Fruit fly (Drosophila melanogaster) whole organism, embryonic: ENCODE measurements around the gene cold.
A peak's percentile ranks its signal among the peaks of the same experiment; 100 is the strongest.

Source experiments
- Bteb2 ChIP-seq: fragments of 200-800 bp; sonication (Bioruptor generic); optimal IDR thresholded peaks from 2 replicates; lab custom pipeline; 2016; ENCODE audit warnings: missing biosample characterization, missing genetic modification characterization
- CG10979 ChIP-seq: fragments of 200-800 bp; sonication (Bioruptor generic); optimal IDR thresholded peaks from 2 replicates; lab custom pipeline; 2018; ENCODE audit warnings: missing biosample characterization, mild to moderate bottlenecking, missing genetic modification characterization, moderate library complexity
- CG13123 ChIP-seq: fragments of 200-800 bp; sonication (Bioruptor generic); optimal IDR thresholded peaks from 2 replicates; lab custom pipeline; 2016; ENCODE audit warnings: missing biosample characterization, missing genetic modification characterization
- CG15601 ChIP-seq: fragments of 200-800 bp; sonication (Bioruptor generic); optimal IDR thresholded peaks from 3 replicates; lab custom pipeline; 2019; ENCODE audit warnings: missing biosample characterization, mild to moderate bottlenecking, missing genetic modification characterization, moderate library complexity
- CG2889 ChIP-seq: fragments of 200-800 bp; sonication (Bioruptor generic); IDR thresholded peaks from 3 replicates; pipeline ENCODE4 v1.3.6; 2022; ENCODE audit warnings: missing biosample characterization, missing genetic modification characterization
- CG31224 ChIP-seq: fragments of 200-800 bp; sonication (Bioruptor generic); IDR thresholded peaks from 2 replicates; pipeline ENCODE4 v1.3.6; 2022; ENCODE audit warnings: missing biosample characterization, missing genetic modification characterization
- CG31365 ChIP-seq: fragments of 200-800 bp; sonication (Bioruptor generic); optimal IDR thresholded peaks from 2 replicates; lab custom pipeline; 2018; ENCODE audit warnings: missing biosample characterization, mild to moderate bottlenecking, missing genetic modification characterization
- CG31388 ChIP-seq: fragments of 200-800 bp; sonication (Bioruptor generic); optimal IDR thresholded peaks from 2 replicates; lab custom pipeline; 2016; ENCODE audit warnings: missing biosample characterization, missing genetic modification characterization
- CG6254 ChIP-seq: fragments of 200-800 bp; sonication (Bioruptor generic); optimal IDR thresholded peaks from 3 replicates; lab custom pipeline; 2017; ENCODE audit warnings: mild to moderate bottlenecking, missing biosample characterization, missing genetic modification reagents, missing genetic modification characterization
- CG6765 ChIP-seq: fragments of 200-800 bp; sonication (Bioruptor generic); optimal IDR thresholded peaks from 3 replicates; lab custom pipeline; 2017; ENCODE audit warnings: missing biosample characterization, mild to moderate bottlenecking, missing genetic modification characterization
- CG7928 ChIP-seq: fragments of 200-800 bp; sonication (Bioruptor generic); optimal IDR thresholded peaks from 2 replicates; lab custom pipeline; 2017; ENCODE audit warnings: missing biosample characterization, mild to moderate bottlenecking, missing genetic modification characterization
- CG7963 ChIP-seq: fragments of 200-800 bp; sonication (Bioruptor generic); IDR thresholded peaks from 3 replicates; pipeline ENCODE4 v1.3.6; 2022; ENCODE audit warnings: missing biosample characterization, missing genetic modification characterization; ENCODE audit not compliant: partially characterized antibody
- CG8359 ChIP-seq: fragments of 200-800 bp; sonication (Bioruptor generic); optimal IDR thresholded peaks from 2 replicates; lab custom pipeline; 2017; ENCODE audit warnings: missing biosample characterization, mild to moderate bottlenecking, missing genetic modification characterization, borderline replicate concordance
- CG9437 ChIP-seq: fragments of 200-800 bp; sonication (Bioruptor generic); optimal IDR thresholded peaks from 2 replicates; lab custom pipeline; 2018; ENCODE audit warnings: missing biosample characterization, mild to moderate bottlenecking, missing genetic modification characterization
- CG9609 ChIP-seq: fragments of 200-800 bp; sonication (Bioruptor generic); optimal IDR thresholded peaks from 3 replicates; lab custom pipeline; 2016; ENCODE audit warnings: missing biosample characterization, missing genetic modification characterization
- Camta ChIP-seq: fragments of 200-800 bp; sonication (Bioruptor generic); optimal IDR thresholded peaks from 2 replicates; lab custom pipeline; 2016; ENCODE audit warnings: missing biosample characterization, missing genetic modification characterization
- Drgx ChIP-seq: fragments of 200-800 bp; sonication (Bioruptor generic); IDR thresholded peaks from 2 replicates; pipeline ENCODE4 v1.3.6; 2022; ENCODE audit warnings: missing biosample characterization, missing genetic modification characterization
- Fer2 ChIP-seq: fragments of 200-800 bp; sonication (Bioruptor generic); optimal IDR thresholded peaks from 2 replicates; lab custom pipeline; 2018; ENCODE audit warnings: missing biosample characterization, mild to moderate bottlenecking, missing genetic modification characterization, moderate library complexity
- HHEX ChIP-seq: fragments of 200-800 bp; sonication (Bioruptor generic); optimal IDR thresholded peaks from 3 replicates; lab custom pipeline; 2017; ENCODE audit warnings: missing biosample characterization, mild to moderate bottlenecking, missing genetic modification characterization, missing genetic modification reagents
- HLH54F ChIP-seq: fragments of 200-800 bp; sonication (Bioruptor generic); optimal IDR thresholded peaks from 3 replicates; lab custom pipeline; 2016; ENCODE audit warnings: missing biosample characterization, missing genetic modification characterization
- HLHmδ ChIP-seq: fragments of 200-800 bp; sonication (Bioruptor generic); optimal IDR thresholded peaks from 2 replicates; lab custom pipeline; 2018; ENCODE audit warnings: missing biosample characterization, mild to moderate bottlenecking, missing genetic modification characterization, moderate library complexity
- Lpt ChIP-seq: fragments of >200 bp; optimal IDR thresholded peaks from 2 replicates; lab custom pipeline; 2018; ENCODE audit warnings: missing biosample characterization, missing genetic modification characterization
- Mad ChIP-seq: fragments of 200-800 bp; sonication (Bioruptor generic); optimal IDR thresholded peaks from 2 replicates; lab custom pipeline; 2016; ENCODE audit warnings: missing biosample characterization, missing genetic modification characterization
- Nf-YB ChIP-seq: fragments of 200-800 bp; sonication (Bioruptor generic); optimal IDR thresholded peaks from 3 replicates; lab custom pipeline; 2019; ENCODE audit warnings: missing biosample characterization, mild to moderate bottlenecking, missing genetic modification characterization, moderate library complexity
- Ravus ChIP-seq: fragments of 200-800 bp; sonication (Bioruptor generic); IDR thresholded peaks from 2 replicates; pipeline ENCODE4 v1.3.6; 2022; ENCODE audit warnings: missing biosample characterization, missing genetic modification characterization
- Six4 ChIP-seq: fragments of 200-800 bp; sonication (Bioruptor generic); optimal IDR thresholded peaks from 2 replicates; lab custom pipeline; 2016; ENCODE audit warnings: missing biosample characterization, missing genetic modification characterization
- Sox102F ChIP-seq: fragments of 200-800 bp; sonication (Bioruptor generic); optimal IDR thresholded peaks from 2 replicates; lab custom pipeline; 2018; ENCODE audit warnings: missing biosample characterization, mild to moderate bottlenecking, missing genetic modification characterization, moderate library complexity
- TFAM ChIP-seq: fragments of 200-800 bp; sonication (Bioruptor generic); optimal IDR thresholded peaks from 2 replicates; lab custom pipeline; 2017; ENCODE audit warnings: missing biosample characterization, missing genetic modification characterization, inconsistent platforms
- Xbp1 ChIP-seq: fragments of 200-800 bp; sonication (Bioruptor generic); optimal IDR thresholded peaks from 3 replicates; lab custom pipeline; 2016; ENCODE audit warnings: missing biosample characterization, mild to moderate bottlenecking, missing genetic modification characterization
- aop ChIP-seq: fragments of 200-800 bp; sonication (Bioruptor generic); IDR thresholded peaks from 2 replicates; pipeline ENCODE4 v1.3.6; 2022; ENCODE audit warnings: missing biosample characterization, missing genetic modification characterization
- dati ChIP-seq: fragments of 200-800 bp; sonication (Bioruptor generic); IDR thresholded peaks from 2 replicates; pipeline ENCODE4 v1.3.6; 2022; ENCODE audit warnings: missing biosample characterization, missing genetic modification characterization
- dpn ChIP-seq, 2 experiments: fragments of 200-800 bp; sonication (Bioruptor generic); optimal IDR thresholded peaks; 3 replicates each; lab custom pipeline; 2016; ENCODE audit warnings: missing biosample characterization in 2 of 2, missing genetic modification characterization in 2 of 2
- fru ChIP-seq: fragments of >200 bp; optimal IDR thresholded peaks from 2 replicates; lab custom pipeline; 2017
- ftz-f1 ChIP-seq: fragments of 200-800 bp; sonication (Bioruptor generic); optimal IDR thresholded peaks from 2 replicates; lab custom pipeline; 2016; ENCODE audit warnings: missing biosample characterization, missing genetic modification characterization
- gcm ChIP-seq: fragments of 200-800 bp; sonication (Bioruptor generic); optimal IDR thresholded peaks from 2 replicates; lab custom pipeline; 2019; ENCODE audit warnings: missing biosample characterization, mild to moderate bottlenecking, missing genetic modification characterization, moderate library complexity
- gsb-n ChIP-seq: fragments of 200-800 bp; sonication (Bioruptor generic); optimal IDR thresholded peaks from 3 replicates; lab custom pipeline; 2018; ENCODE audit warnings: missing biosample characterization, mild to moderate bottlenecking, missing genetic modification characterization
- insv ChIP-seq, 2 experiments: fragments of 200-800 bp; sonication (Bioruptor generic); optimal IDR thresholded peaks; 3 replicates each; lab custom pipeline; 2016 to 2018; ENCODE audit warnings: missing biosample characterization in 2 of 2, missing genetic modification characterization in 2 of 2
- lab ChIP-seq: fragments of 200-800 bp; sonication (Bioruptor generic); optimal IDR thresholded peaks from 3 replicates; lab custom pipeline; 2017; ENCODE audit warnings: missing biosample characterization, missing genetic modification characterization, mild to moderate bottlenecking, moderate library complexity, missing genetic modification reagents
- lola ChIP-seq, 3 experiments: fragments of >200 bp in 2 of 3; fragments of 200-800 bp in 1 of 3; sonication (Bioruptor generic) in 1 of 3; optimal IDR thresholded peaks; 2 replicates each; lab custom pipeline; 2017 to 2019; ENCODE audit warnings: missing biosample characterization in 3 of 3, missing genetic modification characterization in 3 of 3, mild to moderate bottlenecking in 1 of 3, moderate library complexity in 1 of 3
- mld ChIP-seq: fragments of 200-800 bp; sonication (Bioruptor generic); IDR thresholded peaks from 3 replicates; pipeline ENCODE4 v1.3.6; 2022; ENCODE audit warnings: missing biosample characterization, missing genetic modification characterization; ENCODE audit not compliant: partially characterized antibody
- nerfin-2 ChIP-seq: fragments of 200-800 bp; sonication (Bioruptor generic); IDR thresholded peaks from 2 replicates; pipeline ENCODE4 v1.3.6; 2022; ENCODE audit warnings: missing biosample characterization, missing genetic modification characterization; ENCODE audit not compliant: partially characterized antibody
- pho ChIP-seq: fragments of 200-800 bp; sonication (Bioruptor generic); optimal IDR thresholded peaks from 2 replicates; lab custom pipeline; 2016; ENCODE audit warnings: missing biosample characterization, missing genetic modification characterization
- phol ChIP-seq: fragments of 200-800 bp; sonication (Bioruptor generic); optimal IDR thresholded peaks from 3 replicates; lab custom pipeline; 2018; ENCODE audit warnings: missing biosample characterization, mild to moderate bottlenecking, missing genetic modification characterization, moderate library complexity
- psq ChIP-seq: fragments of 200-800 bp; sonication (Bioruptor generic); optimal IDR thresholded peaks from 2 replicates; lab custom pipeline; 2017; ENCODE audit warnings: missing biosample characterization, missing genetic modification characterization
- pzg ChIP-seq: fragments of 200-800 bp; sonication (Bioruptor generic); optimal IDR thresholded peaks from 3 replicates; lab custom pipeline; 2018; ENCODE audit warnings: missing biosample characterization, mild to moderate bottlenecking, missing genetic modification characterization, moderate library complexity
- salm ChIP-seq: fragments of 200-800 bp; sonication (Bioruptor generic); optimal IDR thresholded peaks from 2 replicates; lab custom pipeline; 2018; ENCODE audit warnings: missing biosample characterization, mild to moderate bottlenecking, missing genetic modification characterization
- scrt ChIP-seq: fragments of 200-800 bp; sonication (Bioruptor generic); optimal IDR thresholded peaks from 2 replicates; lab custom pipeline; 2018; ENCODE audit warnings: missing biosample characterization, mild to moderate bottlenecking, missing genetic modification characterization, moderate library complexity
- sd ChIP-seq: fragments of 200-800 bp; sonication (Bioruptor generic); optimal IDR thresholded peaks from 3 replicates; lab custom pipeline; 2018; ENCODE audit warnings: missing biosample characterization, mild to moderate bottlenecking, missing genetic modification characterization, moderate library complexity
- slbo ChIP-seq: fragments of 200-800 bp; sonication (Bioruptor generic); IDR thresholded peaks from 2 replicates; pipeline ENCODE4 v1.3.6; 2022; ENCODE audit warnings: missing biosample characterization, missing genetic modification characterization
- sqz ChIP-seq: fragments of 200-800 bp; sonication (Bioruptor generic); optimal IDR thresholded peaks from 3 replicates; lab custom pipeline; 2018; ENCODE audit warnings: missing biosample characterization, mild to moderate bottlenecking, missing genetic modification characterization
- twi ChIP-seq: fragments of 200-800 bp; optimal IDR thresholded peaks from 2 replicates; lab custom pipeline; 2019; ENCODE audit warnings: missing biosample characterization, mild to moderate bottlenecking, missing genetic modification characterization, moderate library complexity

The cold gene

dm6 chr2L:602439-602879 lies 28.4 kb downstream of the cold start, which contains the start of gene CG13689 (continued):
- TF ChIP-seq lab (no peak), Nf-YB (no peak), HLH54F (GFP tag; lab: Kevin White, UChicago) (peak; percentile 37), sd (tag; lab: Kevin White, UChicago) (no peak), Ravus (GFP tag; lab: Robert Waterston, UW) (no peak), nerfin-2 (GFP tag; lab: Robert Waterston, UW) (no peak), fru (lab: Kevin White, UChicago) (no peak), CG10979 (tag; lab: Kevin White, UChicago) (peak; percentile 96), salm (no peak), sqz (GFP tag; lab: Kevin White, UChicago) (no peak), TFAM (GFP tag; lab: Kevin White, UChicago) (no peak), Bteb2 (GFP tag; lab: Kevin White, UChicago) (no peak), phol (peak; percentile 34), ftz-f1 (GFP tag; lab: Kevin White, UChicago) (no peak), HHEX (GFP tag; lab: Kevin White, UChicago) (no peak), psq (no peak), CG13123 (GFP tag; lab: Kevin White, UChicago) (no peak), CG2889 (GFP tag; lab: Robert Waterston, UW) (no peak), Fer2 (tag; lab: Kevin White, UChicago) (peak; percentile 16), Lpt (GFP tag; lab: Kevin White, UChicago) (no peak), lola (GFP tag; optimal IDR thresholded peaks at IDR 0.05; lab: Kevin White, UChicago) (peak in 1 of 3 experiments; percentile 12), HLHmδ (no peak), Mad (GFP tag; lab: Kevin White, UChicago) (peak; percentile 10), gsb-n (tag; lab: Kevin White, UChicago) (peak; percentile 38), CG6765 (no peak), dati (GFP tag; lab: Robert Waterston, UW) (no peak), CG9437 (no peak), CG6254 (no peak), CG8359 (no peak), insv (GFP tag; optimal IDR thresholded peaks at IDR 0.05; lab: Kevin White, UChicago) (peak in 1 of 2 experiments; percentile 55), CG31365 (tag; lab: Kevin White, UChicago) (peak; percentile 56), Camta (peak; percentile 41), gcm (GFP tag; lab: Kevin White, UChicago) (no peak), Sox102F (GFP tag; lab: Kevin White, UChicago) (peak; percentile 74), scrt (peak; percentile 30), CG15601 (tag; lab: Kevin White, UChicago) (peak; percentile 21), Xbp1 (peak; percentile 80), Six4 (GFP tag; lab: Kevin White, UChicago) (no peak), twi (peak; percentile 37), dpn (GFP tag; optimal IDR thresholded peaks at IDR 0.05; lab: Kevin White, UChicago) (peak; percentile 2 to 67), pho (no peak), mld (GFP tag; lab: Robert Waterston, UW) (no peak), aop (no peak), CG9609 (GFP tag; lab: Kevin White, UChicago) (no peak), CG31388 (GFP tag; lab: Kevin White, UChicago) (no peak), slbo (GFP tag; lab: Robert Waterston, UW) (peak; percentile 82), Drgx (GFP tag; lab: Robert Waterston, UW) (no peak), pzg (GFP tag; lab: Kevin White, UChicago) (peak; percentile 32), CG7928 (GFP tag; lab: Kevin White, UChicago) (no peak), CG31224 (0 out of 2 replicates have a peak, but pooled peaks have one; percentile 6), CG7963 (no peak)
